Worm (Caenorhabditis elegans): Measurements from ENCODE around the gene col-124.
A peak's percentile ranks its signal among the peaks of the same experiment; 100 is the strongest.

col-124 gene

DNA sequence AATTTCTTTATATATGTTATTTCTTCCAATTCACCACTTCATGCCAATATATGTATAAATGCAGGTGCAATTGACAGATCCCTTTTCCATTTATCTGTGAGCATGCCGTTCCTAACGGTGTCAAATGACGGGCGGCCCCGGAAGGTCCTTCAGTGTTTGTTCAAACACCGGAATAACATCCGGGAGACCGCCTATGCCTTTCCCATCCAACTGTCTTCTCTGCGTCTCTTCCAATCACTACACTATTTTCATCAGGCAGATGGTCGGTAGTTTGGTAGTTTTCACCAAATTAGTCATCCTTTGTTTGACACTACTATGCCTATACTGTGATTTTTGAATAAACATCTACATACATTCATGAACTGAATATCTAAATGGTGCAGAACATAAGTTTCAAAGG is 25.7 kb upstream of the col-124 start:
- TF ChIP-seq klf-2 (GFP tag; conservative IDR thresholded peaks at IDR 0.05) (no peak), ztf-23 (GFP tag; IDR thresholded peaks at IDR 0.05) (no peak), flt-1 (GFP tag; IDR thresholded peaks at IDR 0.05) (0 out of 2 replicates have a peak, but pooled peaks have one; percentile 22)

DNA sequence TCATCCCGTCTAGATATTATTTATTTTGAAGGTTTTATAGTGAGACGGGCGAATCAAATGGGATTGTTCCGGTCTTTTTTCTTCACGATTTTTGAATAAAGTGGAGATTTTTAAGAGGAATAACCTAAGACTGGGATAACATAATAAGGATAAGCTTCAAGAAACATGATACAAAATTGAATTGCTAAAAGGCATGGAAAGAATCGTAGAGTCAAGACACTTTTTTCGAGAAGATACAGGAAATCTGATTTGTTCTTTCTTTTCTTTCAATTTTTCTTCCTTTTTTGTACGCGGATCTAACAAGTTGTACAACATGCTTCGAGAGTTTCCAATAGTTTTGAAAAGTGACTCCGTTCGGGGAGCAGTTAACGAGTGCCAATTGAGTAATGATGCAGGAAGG is 24.8 kb upstream of the col-124 start:
- TF ChIP-seq cog-1 (tag; optimal IDR thresholded peaks at IDR 0.05) = no peak
- no peak for TF ChIP-seq ztf-23 (GFP tag; IDR thresholded peaks at IDR 0.05)
- no peak for TF ChIP-seq ztf-29 (GFP tag; IDR thresholded peaks at IDR 0.05)
- no peak for TF ChIP-seq flt-1 (GFP tag; IDR thresholded peaks at IDR 0.05)
- TF ChIP-seq T22C8.4 (GFP tag; IDR thresholded peaks at IDR 0.05) = no peak
- TF ChIP-seq tab-1 (GFP tag; IDR thresholded peaks at IDR 0.05) = no peak
- TF ChIP-seq med-1 (GFP tag; optimal IDR thresholded peaks at IDR 0.05; ENCODE audit: insufficient read depth) = no peak
- TF ChIP-seq klf-2 (GFP tag; conservative IDR thresholded peaks at IDR 0.05) = no peak
- TF ChIP-seq ref-1 (GFP tag; conservative IDR thresholded peaks at IDR 0.05) = no peak

DNA sequence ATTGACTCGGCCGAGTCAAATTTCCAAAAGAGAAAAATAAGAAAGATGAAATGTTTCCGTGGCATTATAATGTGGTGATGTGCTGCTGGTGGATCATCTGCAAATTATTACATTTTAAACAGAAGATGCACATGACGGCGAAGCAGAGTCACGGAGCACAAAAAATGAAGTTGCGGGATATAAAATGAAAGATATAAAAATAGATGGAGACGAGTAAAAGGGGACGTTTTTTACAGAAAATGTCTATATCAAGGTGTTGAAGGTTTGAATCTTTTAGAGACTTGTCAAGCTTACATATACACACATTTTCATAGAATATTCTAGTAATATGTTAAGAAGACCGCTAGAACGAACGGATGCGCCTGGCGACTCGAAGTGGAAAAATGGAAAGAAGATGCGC is 21.9 kb upstream of the col-124 start, which contains the start of gene ptrg-1:
TSS of gene ptrg-1 (minus strand) at position 101 of the 400 bp plus-strand sequence.
- TF ChIP-seq tab-1 (GFP tag; IDR thresholded peaks at IDR 0.05) (no peak), flt-1 (GFP tag; IDR thresholded peaks at IDR 0.05) (no peak), klf-2 (GFP tag; conservative IDR thresholded peaks at IDR 0.05) (no peak), med-1 (GFP tag; optimal IDR thresholded peaks at IDR 0.05; ENCODE audit: insufficient read depth) (no peak), cog-1 (tag; optimal IDR thresholded peaks at IDR 0.05) (no peak), ztf-29 (GFP tag; IDR thresholded peaks at IDR 0.05) (no peak), ztf-23 (GFP tag; IDR thresholded peaks at IDR 0.05) (no peak), T22C8.4 (GFP tag; IDR thresholded peaks at IDR 0.05) (no peak), ref-1 (GFP tag; conservative IDR thresholded peaks at IDR 0.05) (no peak)

DNA sequence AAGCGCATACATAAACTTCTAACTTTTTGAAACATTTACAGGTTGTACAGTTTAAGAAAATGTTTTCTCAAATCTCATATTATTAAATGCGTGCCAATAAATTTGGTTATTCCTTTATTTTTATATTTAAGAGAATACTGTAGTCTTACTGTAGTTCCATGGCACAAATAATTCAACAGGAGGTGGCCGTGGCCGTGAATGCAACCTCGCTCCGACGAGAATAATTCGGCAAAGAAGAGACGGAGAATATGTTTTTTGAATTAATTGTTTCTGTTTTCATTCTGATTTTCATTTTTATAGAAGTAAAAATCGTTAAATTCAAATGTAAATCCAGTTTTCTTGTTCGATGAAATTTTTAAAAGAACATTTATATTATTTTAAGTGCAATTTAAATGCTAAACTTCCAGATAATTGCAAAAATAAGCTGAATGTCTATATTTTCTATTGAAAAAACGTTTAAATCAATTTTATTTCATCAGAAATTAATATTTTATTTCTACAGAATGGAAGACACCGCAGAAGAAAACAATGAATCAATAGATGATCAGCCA is 18.9 kb upstream of the col-124 start, which contains the start of gene gon-4:
TSS of gene gon-4 (plus strand) at position 501 of the 551 bp plus-strand sequence.
- TF ChIP-seq T22C8.4 (GFP tag; IDR thresholded peaks at IDR 0.05) (no peak), tab-1 (GFP tag; IDR thresholded peaks at IDR 0.05) (no peak), ref-1 (GFP tag; conservative IDR thresholded peaks at IDR 0.05) (no peak), ztf-23 (GFP tag; IDR thresholded peaks at IDR 0.05) (no peak), flt-1 (GFP tag; IDR thresholded peaks at IDR 0.05) (no peak), med-1 (GFP tag; optimal IDR thresholded peaks at IDR 0.05; ENCODE audit: insufficient read depth) (no peak), ztf-29 (GFP tag; IDR thresholded peaks at IDR 0.05) (no peak), cog-1 (tag; optimal IDR thresholded peaks at IDR 0.05) (no peak), klf-2 (GFP tag; conservative IDR thresholded peaks at IDR 0.05) (no peak)

DNA sequence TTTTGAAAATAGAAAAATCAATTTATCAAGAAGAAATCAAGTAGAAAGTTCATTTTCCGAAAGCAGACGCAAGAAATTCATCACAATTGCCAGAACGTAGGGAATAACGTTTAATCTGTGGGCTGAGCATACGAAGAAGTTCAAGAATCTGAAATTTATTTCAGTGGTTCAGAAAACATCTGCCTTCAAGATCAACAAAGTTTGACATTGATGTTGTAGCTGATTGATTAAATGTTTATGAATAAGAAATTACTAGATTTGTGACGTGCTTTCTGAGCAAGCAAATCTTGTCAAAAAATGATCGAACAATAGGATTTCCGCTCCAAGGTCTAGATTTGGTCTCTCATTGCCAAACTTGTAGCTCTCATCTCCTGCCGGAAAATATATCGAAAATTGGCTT is 10.1 kb upstream of the col-124 start, which contains the start of gene K04D7.6:
TSS of gene K04D7.6 (minus strand) at position 101 of the 400 bp plus-strand sequence.
- TF ChIP-seq tab-1 (GFP tag; IDR thresholded peaks at IDR 0.05) (no peak), klf-2 (GFP tag; conservative IDR thresholded peaks at IDR 0.05) (no peak)

DNA sequence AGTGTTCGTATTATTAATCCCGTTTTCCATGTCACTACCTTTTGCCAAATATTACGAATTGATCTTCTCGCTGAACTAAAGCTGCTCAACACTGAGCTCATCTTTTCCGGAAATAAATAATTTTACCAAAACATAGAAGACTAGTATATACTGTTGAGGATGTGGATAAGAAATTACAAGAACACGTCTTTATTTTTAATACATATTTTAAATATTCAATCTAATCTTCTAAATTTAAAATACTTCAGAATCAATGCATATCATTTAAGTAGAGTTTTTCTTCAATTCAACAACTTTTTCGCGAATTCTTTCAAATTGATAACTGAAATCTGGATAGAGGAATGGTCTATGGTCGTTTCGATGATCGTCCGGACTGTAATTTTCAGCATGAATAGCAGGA is 1.4 kb upstream of the col-124 start, which contains the start of gene abt-1:
TSS of gene abt-1 (minus strand) at position 101 of the 400 bp plus-strand sequence.
- TF ChIP-seq ztf-29 (GFP tag; IDR thresholded peaks at IDR 0.05) = no peak
- no peak for TF ChIP-seq tab-1 (GFP tag; IDR thresholded peaks at IDR 0.05)
- TF ChIP-seq T22C8.4 (GFP tag; IDR thresholded peaks at IDR 0.05) = no peak
- no peak for TF ChIP-seq klf-2 (GFP tag; conservative IDR thresholded peaks at IDR 0.05)
- TF ChIP-seq ref-1 (GFP tag; conservative IDR thresholded peaks at IDR 0.05) = no peak
- TF ChIP-seq cog-1 (tag; optimal IDR thresholded peaks at IDR 0.05) = no peak
- no peak for TF ChIP-seq flt-1 (GFP tag; IDR thresholded peaks at IDR 0.05)
- TF ChIP-seq ztf-23 (GFP tag; IDR thresholded peaks at IDR 0.05) = no peak
- no peak for TF ChIP-seq med-1 (GFP tag; optimal IDR thresholded peaks at IDR 0.05; ENCODE audit: insufficient read depth)

DNA sequence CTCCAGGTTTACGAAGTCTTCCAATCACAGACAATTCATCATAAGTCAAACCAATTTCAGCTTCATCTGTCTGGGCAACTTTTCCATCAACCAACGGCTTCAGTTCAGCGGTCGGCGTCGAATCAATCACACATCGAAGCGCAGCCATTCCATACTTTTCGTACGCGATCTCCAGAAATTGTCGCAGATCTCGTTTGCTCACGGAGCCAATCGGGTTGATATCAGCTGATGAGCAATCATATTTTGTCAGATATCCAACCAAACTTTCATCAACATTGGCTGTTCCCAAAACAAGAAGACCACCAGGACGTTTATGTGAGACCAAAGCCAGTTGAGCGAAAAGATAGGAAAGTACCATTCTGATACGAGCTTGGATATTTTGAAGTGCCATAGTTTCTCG is 858 bp upstream of the col-124 start:
- no peak for TF ChIP-seq T22C8.4 (GFP tag; IDR thresholded peaks at IDR 0.05)
- no peak for TF ChIP-seq med-1 (GFP tag; optimal IDR thresholded peaks at IDR 0.05; ENCODE audit: insufficient read depth)

DNA sequence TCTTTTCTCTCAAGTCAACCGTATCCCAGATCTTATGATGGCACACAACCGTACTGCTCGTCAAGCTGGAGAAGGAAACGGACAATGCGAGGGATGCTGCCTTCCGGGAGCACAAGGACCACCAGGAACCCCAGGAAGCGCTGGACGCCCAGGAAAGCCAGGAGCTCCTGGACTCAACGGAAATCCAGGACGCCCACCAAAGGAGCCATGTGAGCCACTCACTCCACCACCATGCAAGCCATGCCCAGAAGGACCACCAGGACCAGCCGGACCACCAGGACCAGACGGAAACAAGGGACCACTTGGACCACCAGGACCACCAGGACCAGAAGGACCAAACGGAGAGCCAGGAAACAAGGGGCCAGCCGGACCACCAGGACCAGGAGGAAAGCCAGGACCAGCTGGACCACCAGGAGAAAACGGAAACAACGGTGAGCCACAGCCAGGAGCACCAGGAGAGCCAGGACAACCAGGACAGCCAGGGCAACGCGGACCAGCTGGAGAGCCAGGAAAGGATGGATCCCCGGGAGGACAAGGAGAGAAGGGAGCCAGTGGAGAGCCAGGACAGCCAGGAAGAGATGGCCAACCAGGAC is 549 bp downstream of the col-124 start:
- TF ChIP-seq med-1 (GFP tag; optimal IDR thresholded peaks at IDR 0.05; ENCODE audit: insufficient read depth) (no peak), flt-1 (GFP tag; IDR thresholded peaks at IDR 0.05) (no peak), tab-1 (GFP tag; IDR thresholded peaks at IDR 0.05) (no peak), ztf-23 (GFP tag; IDR thresholded peaks at IDR 0.05) (no peak), ref-1 (GFP tag; conservative IDR thresholded peaks at IDR 0.05) (no peak), klf-2 (GFP tag; conservative IDR thresholded peaks at IDR 0.05) (no peak), cog-1 (tag; optimal IDR thresholded peaks at IDR 0.05) (no peak), ztf-29 (GFP tag; IDR thresholded peaks at IDR 0.05) (no peak), T22C8.4 (GFP tag; IDR thresholded peaks at IDR 0.05) (no peak)

DNA sequence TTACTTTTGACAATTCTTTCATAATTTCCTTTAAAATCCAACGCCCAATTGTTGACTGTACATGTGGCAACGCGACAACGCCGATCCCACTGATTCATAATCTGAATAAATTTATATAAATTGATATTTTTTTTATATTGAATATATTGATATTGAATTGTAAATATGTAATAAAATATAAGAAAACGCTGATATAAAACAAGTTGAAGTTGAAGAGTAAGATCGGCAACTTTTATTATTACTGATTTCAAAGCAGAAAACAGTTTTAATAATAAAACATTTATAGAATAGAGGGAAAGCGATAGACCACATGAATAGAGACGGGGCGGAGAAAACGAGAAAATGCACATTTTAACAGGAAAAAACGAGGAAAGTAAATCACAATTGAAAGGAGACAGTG is 3.0 kb downstream of the col-124 start, which contains the start of gene qns-1:
TSS of gene qns-1 (minus strand) at position 101 of the 400 bp plus-strand sequence.
- TF ChIP-seq ztf-29 (GFP tag; IDR thresholded peaks at IDR 0.05) = no peak
- no peak for TF ChIP-seq klf-2 (GFP tag; conservative IDR thresholded peaks at IDR 0.05)
- no peak for TF ChIP-seq ref-1 (GFP tag; conservative IDR thresholded peaks at IDR 0.05)
- TF ChIP-seq flt-1 (GFP tag; IDR thresholded peaks at IDR 0.05) = no peak
- TF ChIP-seq tab-1 (GFP tag; IDR thresholded peaks at IDR 0.05) = no peak
- no peak for TF ChIP-seq cog-1 (tag; optimal IDR thresholded peaks at IDR 0.05)
- no peak for TF ChIP-seq med-1 (GFP tag; optimal IDR thresholded peaks at IDR 0.05; ENCODE audit: insufficient read depth)
- TF ChIP-seq ztf-23 (GFP tag; IDR thresholded peaks at IDR 0.05) = no peak
- no peak for TF ChIP-seq T22C8.4 (GFP tag; IDR thresholded peaks at IDR 0.05)

DNA sequence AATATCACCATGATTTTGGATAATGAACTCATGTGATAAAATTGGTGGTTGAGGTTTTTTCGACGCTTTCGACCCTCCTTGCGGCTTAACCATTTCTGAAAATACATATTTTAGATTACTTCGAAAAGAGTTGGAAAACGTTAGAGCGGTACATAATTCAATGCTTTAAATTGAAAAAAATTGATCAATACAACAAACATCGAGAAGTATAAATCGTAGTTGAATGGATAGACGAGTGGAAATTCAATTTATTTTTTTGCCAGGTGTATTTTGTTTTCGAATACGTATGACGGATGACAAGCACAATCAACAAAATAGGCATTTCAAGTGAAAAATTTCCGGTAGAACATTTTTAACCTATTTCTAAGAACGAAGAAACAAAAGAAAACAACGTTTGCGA is 4.9 kb downstream of the col-124 start, which contains the start of gene tram-1:
TSS of gene tram-1 (minus strand) at position 101 of the 400 bp plus-strand sequence.
- no peak for TF ChIP-seq flt-1 (GFP tag; IDR thresholded peaks at IDR 0.05)
- TF ChIP-seq tab-1 (GFP tag; IDR thresholded peaks at IDR 0.05) = no peak
- no peak for TF ChIP-seq ztf-23 (GFP tag; IDR thresholded peaks at IDR 0.05)
- TF ChIP-seq cog-1 (tag; optimal IDR thresholded peaks at IDR 0.05) = no peak
- no peak for TF ChIP-seq ztf-29 (GFP tag; IDR thresholded peaks at IDR 0.05)
- TF ChIP-seq med-1 (GFP tag; optimal IDR thresholded peaks at IDR 0.05; ENCODE audit: insufficient read depth) = no peak
- no peak for TF ChIP-seq klf-2 (GFP tag; conservative IDR thresholded peaks at IDR 0.05)
- no peak for TF ChIP-seq ref-1 (GFP tag; conservative IDR thresholded peaks at IDR 0.05)
- TF ChIP-seq T22C8.4 (GFP tag; IDR thresholded peaks at IDR 0.05) = no peak

All from whole organism, midembryonic.